Fruit fly (Drosophila melanogaster) whole organism, embryonic: ENCODE measurements around the gene CG5043.
A peak's percentile ranks its signal among the peaks of the same experiment; 100 is the strongest.

Experiments
- B-H1 ChIP-seq: fragments of 200-800 bp; sonication (Bioruptor generic); IDR thresholded peaks from 3 replicates; pipeline ENCODE4 v1.3.6; 2022; ENCODE audit warnings: missing biosample characterization, missing genetic modification characterization
- CG10431 ChIP-seq: fragments of 200-800 bp; sonication (Bioruptor generic); optimal IDR thresholded peaks from 3 replicates; lab custom pipeline; 2018; ENCODE audit warnings: missing biosample characterization, mild to moderate bottlenecking, missing genetic modification characterization
- CG10543 ChIP-seq: fragments of 200-800 bp; sonication (Bioruptor generic); optimal IDR thresholded peaks from 3 replicates; lab custom pipeline; 2017; ENCODE audit warnings: missing biosample characterization, mild to moderate bottlenecking, missing genetic modification characterization, moderate library complexity
- CG11093 ChIP-seq: fragments of 200-800 bp; sonication (Bioruptor generic); IDR thresholded peaks from 3 replicates; pipeline ENCODE4 v1.3.6; 2022; ENCODE audit warnings: missing biosample characterization, missing genetic modification characterization
- CG12219 ChIP-seq: fragments of 200-800 bp; sonication (Bioruptor generic); optimal IDR thresholded peaks from 3 replicates; lab custom pipeline; 2018; ENCODE audit warnings: missing biosample characterization, mild to moderate bottlenecking, missing genetic modification characterization
- CG12299 ChIP-seq: fragments of 200-800 bp; sonication (Bioruptor generic); optimal IDR thresholded peaks from 2 replicates; lab custom pipeline; 2018; ENCODE audit warnings: missing biosample characterization, mild to moderate bottlenecking, missing genetic modification characterization
- CG12659 ChIP-seq: fragments of 200-800 bp; sonication (Bioruptor generic); optimal IDR thresholded peaks from 3 replicates; lab custom pipeline; 2017; ENCODE audit warnings: mild to moderate bottlenecking, missing biosample characterization, missing genetic modification reagents, missing genetic modification characterization
- CG12769 ChIP-seq: fragments of 200-800 bp; sonication (Bioruptor generic); optimal IDR thresholded peaks from 2 replicates; lab custom pipeline; 2019; ENCODE audit warnings: missing biosample characterization, mild to moderate bottlenecking, missing genetic modification characterization, moderate library complexity
- CG13123 ChIP-seq: fragments of 200-800 bp; sonication (Bioruptor generic); optimal IDR thresholded peaks from 2 replicates; lab custom pipeline; 2016; ENCODE audit warnings: missing biosample characterization, missing genetic modification characterization
- CG14441 ChIP-seq: fragments of 200-800 bp; sonication (Bioruptor generic); IDR thresholded peaks from 2 replicates; pipeline ENCODE4 v1.3.6; 2022; ENCODE audit warnings: missing biosample characterization, missing genetic modification characterization
- CG15011 ChIP-seq: fragments of 200-800 bp; sonication (Bioruptor generic); optimal IDR thresholded peaks from 3 replicates; lab custom pipeline; 2018; ENCODE audit warnings: missing biosample characterization, mild to moderate bottlenecking, missing genetic modification characterization
- CG17328 ChIP-seq: fragments of 200-800 bp; sonication (Bioruptor generic); IDR thresholded peaks from 2 replicates; pipeline ENCODE4 v1.3.6; 2022; ENCODE audit warnings: missing biosample characterization, missing genetic modification characterization
- CG17359 ChIP-seq: fragments of 200-800 bp; sonication (Bioruptor generic); optimal IDR thresholded peaks from 3 replicates; lab custom pipeline; 2018; ENCODE audit warnings: missing biosample characterization, mild to moderate bottlenecking, missing genetic modification characterization, moderate library complexity
- CG17385 ChIP-seq: fragments of 200-800 bp; sonication (Bioruptor generic); optimal IDR thresholded peaks from 3 replicates; lab custom pipeline; 2018; ENCODE audit warnings: missing biosample characterization, mild to moderate bottlenecking, missing genetic modification characterization
- CG30403 ChIP-seq: fragments of 200-800 bp; sonication (Bioruptor generic); optimal IDR thresholded peaks from 3 replicates; lab custom pipeline; 2016; ENCODE audit warnings: missing biosample characterization, missing genetic modification characterization
- CG32532 ChIP-seq: fragments of 200-800 bp; sonication (Bioruptor generic); IDR thresholded peaks from 2 replicates; pipeline ENCODE4 v1.3.6; 2022; ENCODE audit warnings: missing biosample characterization, missing genetic modification characterization
- CG34422 ChIP-seq: fragments of 200-800 bp; sonication (Bioruptor generic); IDR thresholded peaks from 3 replicates; pipeline ENCODE4 v1.3.6; 2022; ENCODE audit warnings: missing biosample characterization, missing genetic modification characterization
- CG3838 ChIP-seq: fragments of 200-800 bp; sonication (Bioruptor generic); optimal IDR thresholded peaks from 3 replicates; lab custom pipeline; 2016; ENCODE audit warnings: missing biosample characterization, missing genetic modification characterization
- CG4404 ChIP-seq: fragments of 200-800 bp; sonication (Bioruptor generic); IDR thresholded peaks from 2 replicates; pipeline ENCODE4 v1.3.6; 2022; ENCODE audit warnings: missing biosample characterization, missing genetic modification characterization
- CG6683 ChIP-seq: fragments of 200-800 bp; sonication (Bioruptor generic); optimal IDR thresholded peaks from 2 replicates; lab custom pipeline; 2017; ENCODE audit warnings: missing biosample characterization, mild to moderate bottlenecking, missing genetic modification characterization, missing genetic modification reagents
- CG7372 ChIP-seq: fragments of 200-800 bp; sonication (Bioruptor generic); IDR thresholded peaks from 2 replicates; pipeline ENCODE4 v1.3.6; 2022; ENCODE audit warnings: missing biosample characterization, missing genetic modification characterization
- CG9876 ChIP-seq: fragments of 200-800 bp; sonication (Bioruptor generic); optimal IDR thresholded peaks from 2 replicates; lab custom pipeline; 2016; ENCODE audit warnings: missing biosample characterization, missing genetic modification characterization
- D19A ChIP-seq: fragments of 200-800 bp; optimal IDR thresholded peaks from 3 replicates; lab custom pipeline; 2019; ENCODE audit warnings: missing biosample characterization, mild to moderate bottlenecking, missing genetic modification characterization, moderate library complexity
- Dfd ChIP-seq, 2 experiments: fragments of >200 bp; optimal IDR thresholded peaks; 2 replicates each; lab custom pipeline; 2017; ENCODE audit warnings: missing biosample characterization in 2 of 2, missing genetic modification characterization in 2 of 2
- Eip74EF ChIP-seq, 2 experiments: fragments of 200-800 bp in 1 of 2; fragments of >200 bp in 1 of 2; sonication (Bioruptor generic) in 1 of 2; optimal IDR thresholded peaks; 2 replicates each; lab custom pipeline; 2017 to 2019; ENCODE audit warnings: missing biosample characterization in 2 of 2, missing genetic modification characterization in 2 of 2, mild to moderate bottlenecking in 1 of 2, moderate library complexity in 1 of 2
- Ets97D ChIP-seq: fragments of 200-800 bp; sonication (Bioruptor generic); optimal IDR thresholded peaks from 3 replicates; lab custom pipeline; 2016; ENCODE audit warnings: missing biosample characterization, missing genetic modification characterization
- HLH3B ChIP-seq: fragments of 200-800 bp; sonication (Bioruptor generic); IDR thresholded peaks from 2 replicates; pipeline ENCODE4 v1.3.6; 2022; ENCODE audit warnings: missing biosample characterization, missing genetic modification characterization
- Hr51 ChIP-seq, 2 experiments: fragments of 200-800 bp; sonication (Bioruptor generic); optimal IDR thresholded peaks; 2 replicates in 1 of 2; 3 replicates in 1 of 2; lab custom pipeline; 2016 to 2018; ENCODE audit warnings: missing biosample characterization in 2 of 2, missing genetic modification characterization in 2 of 2, mild to moderate bottlenecking in 1 of 2, moderate library complexity in 1 of 2
- Nf-YB ChIP-seq: fragments of 200-800 bp; sonication (Bioruptor generic); optimal IDR thresholded peaks from 3 replicates; lab custom pipeline; 2019; ENCODE audit warnings: missing biosample characterization, mild to moderate bottlenecking, missing genetic modification characterization, moderate library complexity
- Taf1 ChIP-seq: fragments of 200-800 bp; sonication (Bioruptor generic); IDR thresholded peaks from 2 replicates; pipeline ENCODE4 v1.3.6; 2022; ENCODE audit warnings: missing biosample characterization, missing genetic modification characterization
- chinmo ChIP-seq: fragments of 200-800 bp; sonication (Bioruptor generic); IDR thresholded peaks from 4 replicates; pipeline ENCODE4 v1.3.6; 2022; ENCODE audit warnings: missing biosample characterization, missing genetic modification characterization; ENCODE audit not compliant: partially characterized antibody
- ci ChIP-seq: fragments of 200-800 bp; sonication (Bioruptor generic); IDR thresholded peaks from 3 replicates; pipeline ENCODE4 v1.3.6; 2022; ENCODE audit warnings: missing biosample characterization, missing genetic modification characterization
- fd96Cb ChIP-seq: fragments of 200-800 bp; sonication (Bioruptor generic); optimal IDR thresholded peaks from 2 replicates; lab custom pipeline; 2018; ENCODE audit warnings: missing biosample characterization, mild to moderate bottlenecking, missing genetic modification characterization, moderate library complexity
- gem ChIP-seq: fragments of 200-800 bp; sonication (Bioruptor generic); optimal IDR thresholded peaks from 2 replicates; lab custom pipeline; 2019; ENCODE audit warnings: missing biosample characterization, mild to moderate bottlenecking, missing genetic modification characterization, moderate library complexity
- gsb-n ChIP-seq: fragments of 200-800 bp; sonication (Bioruptor generic); optimal IDR thresholded peaks from 3 replicates; lab custom pipeline; 2018; ENCODE audit warnings: missing biosample characterization, mild to moderate bottlenecking, missing genetic modification characterization
- her ChIP-seq: fragments of 200-800 bp; sonication (Bioruptor generic); optimal IDR thresholded peaks from 2 replicates; lab custom pipeline; 2016; ENCODE audit warnings: missing biosample characterization, missing genetic modification characterization
- knrl ChIP-seq: fragments of 200-800 bp; sonication (Bioruptor generic); IDR thresholded peaks from 3 replicates; pipeline ENCODE4 v1.3.6; 2022; ENCODE audit warnings: missing biosample characterization, missing genetic modification characterization; ENCODE audit not compliant: partially characterized antibody
- lola ChIP-seq, 3 experiments: fragments of >200 bp in 2 of 3; fragments of 200-800 bp in 1 of 3; sonication (Bioruptor generic) in 1 of 3; optimal IDR thresholded peaks; 2 replicates each; lab custom pipeline; 2017 to 2019; ENCODE audit warnings: missing biosample characterization in 3 of 3, missing genetic modification characterization in 3 of 3, mild to moderate bottlenecking in 1 of 3, moderate library complexity in 1 of 3
- nmo ChIP-seq: fragments of 200-800 bp; sonication (Bioruptor generic); optimal IDR thresholded peaks from 2 replicates; lab custom pipeline; 2018; ENCODE audit warnings: missing biosample characterization, mild to moderate bottlenecking, missing genetic modification characterization, moderate library complexity
- repo ChIP-seq: fragments of 200-800 bp; sonication (Bioruptor generic); optimal IDR thresholded peaks from 2 replicates; lab custom pipeline; 2016; ENCODE audit warnings: missing biosample characterization, missing genetic modification characterization
- sc ChIP-seq, 3 experiments: fragments of >200 bp in 2 of 3; fragments of 200-800 bp in 1 of 3; sonication (Bioruptor generic) in 1 of 3; optimal IDR thresholded peaks; 2 replicates in 2 of 3; 3 replicates in 1 of 3; lab custom pipeline; 2017; ENCODE audit warnings: mild to moderate bottlenecking in 1 of 3, missing biosample characterization in 1 of 3, missing genetic modification characterization in 1 of 3, missing genetic modification reagents in 1 of 3
- shn ChIP-seq: fragments of 200-800 bp; sonication (Bioruptor generic); optimal IDR thresholded peaks from 3 replicates; lab custom pipeline; 2016; ENCODE audit warnings: missing biosample characterization, missing genetic modification characterization
- sima ChIP-seq: fragments of 200-800 bp; sonication (Bioruptor generic); optimal IDR thresholded peaks from 2 replicates; lab custom pipeline; 2016; ENCODE audit warnings: missing biosample characterization, missing genetic modification characterization
- tio ChIP-seq: fragments of 200-800 bp; sonication (Bioruptor generic); optimal IDR thresholded peaks from 2 replicates; lab custom pipeline; 2017; ENCODE audit warnings: missing biosample characterization, missing genetic modification characterization, inconsistent platforms
- tna ChIP-seq: fragments of 200-800 bp; sonication (Bioruptor generic); IDR thresholded peaks from 2 replicates; pipeline ENCODE4 v1.3.6; 2022; ENCODE audit warnings: missing biosample characterization, missing genetic modification characterization; ENCODE audit not compliant: partially characterized antibody
- tup ChIP-seq: fragments of 200-800 bp; sonication (Bioruptor generic); optimal IDR thresholded peaks from 2 replicates; lab custom pipeline; 2016; ENCODE audit warnings: missing biosample characterization, mild to moderate bottlenecking, missing genetic modification characterization, moderate library complexity
- zen ChIP-seq: fragments of 200-800 bp; sonication (Bioruptor generic); optimal IDR thresholded peaks from 3 replicates; lab custom pipeline; 2018; ENCODE audit warnings: missing biosample characterization, mild to moderate bottlenecking, missing genetic modification characterization, moderate library complexity
- zfh2 ChIP-seq: fragments of 200-800 bp; sonication (Bioruptor generic); optimal IDR thresholded peaks from 2 replicates; lab custom pipeline; 2016; ENCODE audit warnings: missing biosample characterization, missing genetic modification characterization

The CG5043 gene

DNA sequence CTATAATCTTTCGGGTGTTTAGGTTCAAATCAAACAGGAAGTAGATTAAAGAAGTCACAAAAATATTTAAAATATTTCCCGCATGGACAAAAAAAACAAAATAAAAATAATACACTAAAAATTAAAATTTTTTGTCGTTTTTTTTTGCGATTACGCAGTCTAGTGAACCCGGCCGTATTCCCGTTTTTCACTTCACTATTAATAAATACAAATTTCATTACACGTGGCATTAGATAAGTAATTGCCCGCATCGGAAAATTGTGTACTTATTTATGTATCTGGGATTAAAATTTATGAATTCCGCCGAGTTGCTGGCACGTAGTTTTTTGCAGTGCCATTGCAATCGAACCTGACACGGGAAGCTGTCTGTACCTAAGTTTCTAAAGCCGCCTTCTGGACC lies 6.5 kb upstream of the CG5043 start (continued):
- TF ChIP-seq tna (GFP tag; lab: Robert Waterston, UW) = no peak
- no peak for TF ChIP-seq CG6683 (GFP tag; lab: Kevin White, UChicago)
- TF ChIP-seq fd96Cb (tag; lab: Kevin White, UChicago) = no peak
- no peak for TF ChIP-seq tio (GFP tag; lab: Kevin White, UChicago)
- TF ChIP-seq gsb-n (tag; lab: Kevin White, UChicago) = no peak
- peak; percentile 29; the same call in 1 of the 2 replicates for TF ChIP-seq CG14441 (GFP tag; lab: Robert Waterston, UW)
- TF ChIP-seq CG30403 (GFP tag; lab: Kevin White, UChicago) = peak; percentile 11
- TF ChIP-seq zen (tag; lab: Kevin White, UChicago) = no peak
- no peak for TF ChIP-seq sc (optimal IDR thresholded peaks at IDR 0.05; lab: Kevin White, UChicago)
- TF ChIP-seq sc (GFP tag; optimal IDR thresholded peaks at IDR 0.05; lab: Kevin White, UChicago) = no peak
- TF ChIP-seq CG17359 (tag; lab: Kevin White, UChicago) = no peak
- no peak for TF ChIP-seq Nf-YB (GFP tag; lab: Kevin White, UChicago)
- TF ChIP-seq gem = peak; percentile 16
- no peak for TF ChIP-seq Eip74EF (GFP tag; optimal IDR thresholded peaks at IDR 0.05; lab: Kevin White, UChicago)
- TF ChIP-seq her (GFP tag; lab: Kevin White, UChicago) = no peak
- no peak for TF ChIP-seq ci (GFP tag; lab: Robert Waterston, UW)
- no peak for TF ChIP-seq chinmo (GFP tag; lab: Robert Waterston, UW)
- TF ChIP-seq CG17328 (GFP tag; lab: Robert Waterston, UW) = peak; percentile 16; the same call in 1 of the 2 replicates
- TF ChIP-seq CG3838 (GFP tag; lab: Kevin White, UChicago) = no peak
- TF ChIP-seq B-H1 (GFP tag; lab: Robert Waterston, UW) = 0 out of 3 replicates have a peak, but pooled peaks have one; percentile 12
- TF ChIP-seq Ets97D (GFP tag; lab: Kevin White, UChicago) = no peak
- TF ChIP-seq knrl = no peak

DNA sequence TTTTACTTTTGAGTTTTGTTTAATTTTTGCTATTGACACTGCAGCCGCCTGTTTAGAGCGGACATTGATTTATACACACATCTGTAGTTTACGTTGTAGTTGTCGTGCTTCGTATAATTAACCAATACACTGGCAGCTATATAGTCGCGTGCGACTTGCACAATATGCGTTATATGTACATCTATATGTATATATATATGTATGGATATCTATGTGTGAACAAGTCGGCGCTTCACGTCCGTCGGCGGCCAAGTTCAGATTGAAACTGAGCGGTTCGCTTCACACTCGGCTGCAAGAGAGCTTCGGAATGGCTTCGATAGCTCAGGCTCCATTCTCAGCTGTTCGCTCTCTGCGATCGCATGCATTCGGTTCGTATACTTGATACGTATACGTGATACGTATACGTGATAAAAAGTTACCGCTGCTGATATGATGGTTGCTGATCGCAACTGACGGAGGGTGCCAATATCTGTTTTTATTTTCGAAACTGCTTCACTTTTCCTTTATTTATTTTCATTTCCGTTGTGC lies 5.7 kb upstream of the CG5043 start:
- TF ChIP-seq CG10431 (GFP tag; lab: Kevin White, UChicago) (no peak), zfh2 (no peak), tup (no peak), CG12769 (tag; lab: Kevin White, UChicago) (peak; percentile 24), nmo (GFP tag; lab: Kevin White, UChicago) (no peak), CG17385 (GFP tag; lab: Kevin White, UChicago) (no peak), shn (GFP tag; lab: Kevin White, UChicago) (no peak), CG15011 (GFP tag; lab: Kevin White, UChicago) (no peak), CG7372 (peak; percentile 90), sima (GFP tag; lab: Kevin White, UChicago) (no peak), CG9876 (no peak), CG4404 (no peak), CG10543 (GFP tag; lab: Kevin White, UChicago) (peak; percentile 73), D19A (tag; lab: Kevin White, UChicago) (no peak), HLH3B (no peak; the same call in 1 of the 2 replicates), CG12219 (GFP tag; lab: Kevin White, UChicago) (peak; percentile 21), CG13123 (GFP tag; lab: Kevin White, UChicago) (no peak), Hr51 (GFP tag; optimal IDR thresholded peaks at IDR 0.05; lab: Kevin White, UChicago) (no peak), CG12299 (no peak), Taf1 (GFP tag; lab: Robert Waterston, UW) (0 out of 2 replicates have a peak, but pooled peaks have one; percentile 25), CG32532 (GFP tag; lab: Robert Waterston, UW) (peak; percentile 19; the same call in 1 of the 2 replicates), repo (GFP tag; lab: Kevin White, UChicago) (no peak), CG6683 (GFP tag; lab: Kevin White, UChicago) (no peak), lola (GFP tag; optimal IDR thresholded peaks at IDR 0.05; lab: Kevin White, UChicago) (no peak), CG34422 (GFP tag; lab: Robert Waterston, UW) (peak; percentile 20; the same call in 1 of the 3 replicates), CG11093 (0 out of 3 replicates have a peak, but pooled peaks have one; percentile 12), CG12659 (GFP tag; lab: Kevin White, UChicago) (peak; percentile 28), Dfd (GFP tag; optimal IDR thresholded peaks at IDR 0.05; lab: Kevin White, UChicago) (no peak), CG17328 (GFP tag; lab: Robert Waterston, UW) (no peak)
